Fruit fly (Drosophila melanogaster) whole organism, pupa: Measurements from ENCODE around the gene CSN8.

Experiments
- CG10348 ChIP-seq: fragments of 200-800 bp; sonication (Bioruptor generic); IDR thresholded peaks from 2 replicates; pipeline ENCODE4 v1.3.6; 2022; ENCODE audit warnings: missing biosample characterization, missing genetic modification characterization
- CG12605 ChIP-seq: fragments of 200-800 bp; sonication (Bioruptor generic); IDR thresholded peaks from 2 replicates; pipeline ENCODE4 v1.3.6; 2022; ENCODE audit warnings: missing biosample characterization, missing genetic modification characterization
- CG13204 ChIP-seq: fragments of 200-800 bp; sonication (Bioruptor generic); optimal IDR thresholded peaks from 2 replicates; lab custom pipeline; 2018; ENCODE audit warnings: missing biosample characterization, mild to moderate bottlenecking, missing genetic modification characterization, moderate library complexity
- CG14655 ChIP-seq: fragments of 200-800 bp; sonication (Bioruptor generic); optimal IDR thresholded peaks from 3 replicates; lab custom pipeline; 2017; ENCODE audit warnings: mild to moderate bottlenecking, missing biosample characterization, missing genetic modification reagents, missing genetic modification characterization
- CG15710 ChIP-seq: fragments of 200-800 bp; sonication (Bioruptor generic); optimal IDR thresholded peaks from 2 replicates; lab custom pipeline; 2018; ENCODE audit warnings: missing biosample characterization, mild to moderate bottlenecking, missing genetic modification characterization, moderate library complexity
- CG17806 ChIP-seq: fragments of 200-800 bp; sonication (Bioruptor generic); optimal IDR thresholded peaks from 2 replicates; lab custom pipeline; 2018; ENCODE audit warnings: missing biosample characterization, mild to moderate bottlenecking, missing genetic modification characterization, moderate library complexity
- CG32121 ChIP-seq: fragments of 200-800 bp; sonication (Bioruptor generic); IDR thresholded peaks from 2 replicates; pipeline ENCODE4 v1.3.6; 2022; ENCODE audit warnings: missing biosample characterization, missing genetic modification characterization
- CG34367 ChIP-seq: fragments of 200-800 bp; sonication (Bioruptor generic); optimal IDR thresholded peaks from 2 replicates; lab custom pipeline; 2018; ENCODE audit warnings: missing biosample characterization, mild to moderate bottlenecking, missing genetic modification characterization
- CG4496 ChIP-seq: fragments of 200-800 bp; sonication (Bioruptor generic); IDR thresholded peaks from 3 replicates; pipeline ENCODE4 v1.3.6; 2022; ENCODE audit warnings: missing biosample characterization, missing genetic modification characterization
- CG8159 ChIP-seq: fragments of 200-800 bp; sonication (Bioruptor generic); optimal IDR thresholded peaks from 3 replicates; lab custom pipeline; 2018; ENCODE audit warnings: missing biosample characterization, mild to moderate bottlenecking, missing genetic modification characterization, moderate library complexity
- CG8301 ChIP-seq: fragments of 200-800 bp; sonication (Bioruptor generic); optimal IDR thresholded peaks from 2 replicates; lab custom pipeline; 2018; ENCODE audit warnings: missing biosample characterization, mild to moderate bottlenecking, missing genetic modification characterization
- CG9948 ChIP-seq: fragments of 200-800 bp; sonication (Bioruptor generic); optimal IDR thresholded peaks from 2 replicates; lab custom pipeline; 2018; ENCODE audit warnings: missing biosample characterization, mild to moderate bottlenecking, missing genetic modification characterization, moderate library complexity
- D1 ChIP-seq: fragments of 200-800 bp; sonication (Bioruptor generic); optimal IDR thresholded peaks from 2 replicates; lab custom pipeline; 2018; ENCODE audit warnings: missing biosample characterization, mild to moderate bottlenecking, missing genetic modification characterization, moderate library complexity
- EcR ChIP-seq: fragments of 200-800 bp; sonication (Bioruptor generic); optimal IDR thresholded peaks from 3 replicates; lab custom pipeline; 2019; ENCODE audit warnings: missing biosample characterization, missing genetic modification characterization, mild to moderate bottlenecking, moderate library complexity, missing genetic modification reagents
- Ets98B ChIP-seq: fragments of 200-800 bp; sonication (Bioruptor generic); IDR thresholded peaks from 2 replicates; pipeline ENCODE4 v1.3.6; 2022; ENCODE audit warnings: missing biosample characterization, missing genetic modification characterization
- Pif1A ChIP-seq: fragments of 200-800 bp; sonication (Bioruptor generic); optimal IDR thresholded peaks from 3 replicates; lab custom pipeline; 2016; ENCODE audit warnings: missing biosample characterization, missing genetic modification characterization
- Pif1B ChIP-seq: fragments of 200-800 bp; sonication (Bioruptor generic); optimal IDR thresholded peaks from 3 replicates; lab custom pipeline; 2016; ENCODE audit warnings: missing biosample characterization, missing genetic modification characterization
- Snoo ChIP-seq: fragments of 200-800 bp; sonication (Bioruptor generic); optimal IDR thresholded peaks from 3 replicates; lab custom pipeline; 2017; ENCODE audit warnings: missing biosample characterization, mild to moderate bottlenecking, missing genetic modification characterization, inconsistent platforms
- fd96Ca ChIP-seq: fragments of 200-800 bp; sonication (Bioruptor generic); IDR thresholded peaks from 3 replicates; pipeline ENCODE4 v1.3.6; 2022; ENCODE audit warnings: missing biosample characterization, missing genetic modification characterization
- gl ChIP-seq: fragments of 200-800 bp; sonication (Bioruptor generic); optimal IDR thresholded peaks from 2 replicates; lab custom pipeline; 2018; ENCODE audit warnings: missing biosample characterization, mild to moderate bottlenecking, missing genetic modification characterization
- rn ChIP-seq: fragments of 200-800 bp; sonication (Bioruptor generic); IDR thresholded peaks from 2 replicates; pipeline ENCODE4 v1.3.6; 2022; ENCODE audit warnings: missing biosample characterization, missing genetic modification characterization

Gene CSN8

dm6 chr2L:8327783-8328327 lies 36.8 kb upstream of the CSN8 start:
- TF ChIP-seq CG10348, result no peak
- TF ChIP-seq D1, result no peak
- no peak for TF ChIP-seq Pif1B
- TF ChIP-seq CG4496 (GFP tag; lab: Robert Waterston, UW), result no peak
- no peak for TF ChIP-seq CG17806 (tag; lab: Kevin White, UChicago)
- TF ChIP-seq CG13204, result no peak
- no peak for TF ChIP-seq fd96Ca (GFP tag; lab: Robert Waterston, UW)
- TF ChIP-seq CG9948 (tag; lab: Kevin White, UChicago), result no peak
- no peak for TF ChIP-seq CG8301 (tag; lab: Kevin White, UChicago)
- no peak for TF ChIP-seq Snoo
- TF ChIP-seq CG32121, result no peak
- TF ChIP-seq rn (GFP tag; lab: Robert Waterston, UW), result no peak
- no peak for TF ChIP-seq Ets98B (GFP tag; lab: Robert Waterston, UW)
- no peak for TF ChIP-seq CG12605 (GFP tag; lab: Robert Waterston, UW)
- TF ChIP-seq CG8159 (tag; lab: Kevin White, UChicago), result no peak
- no peak for TF ChIP-seq EcR (GFP tag; lab: Kevin White, UChicago)
- no peak for TF ChIP-seq gl (tag; lab: Kevin White, UChicago)
- TF ChIP-seq, all 21 proteins: peak for 0

- TF ChIP-seq CG15710 (no peak), CG32121 (no peak), gl (tag; lab: Kevin White, UChicago) (no peak), rn (GFP tag; lab: Robert Waterston, UW) (no peak), EcR (GFP tag; lab: Kevin White, UChicago) (no peak), CG12605 (GFP tag; lab: Robert Waterston, UW) (no peak), Ets98B (GFP tag; lab: Robert Waterston, UW) (no peak), CG14655 (no peak), CG8301 (tag; lab: Kevin White, UChicago) (no peak), CG4496 (GFP tag; lab: Robert Waterston, UW) (no peak), D1 (no peak), Pif1A (GFP tag; lab: Kevin White, UChicago) (no peak), Snoo (no peak), fd96Ca (GFP tag; lab: Robert Waterston, UW) (no peak)
Observed at dm6 chr2L:8328526-8329097, 36.0 kb upstream of the CSN8 start.

- TF ChIP-seq EcR (GFP tag; lab: Kevin White, UChicago), result no peak
- TF ChIP-seq CG14655, result no peak
- no peak for TF ChIP-seq CG9948 (tag; lab: Kevin White, UChicago)
- no peak for TF ChIP-seq gl (tag; lab: Kevin White, UChicago)
- no peak for TF ChIP-seq CG4496 (GFP tag; lab: Robert Waterston, UW)
- TF ChIP-seq CG32121, result no peak
- TF ChIP-seq CG15710, result no peak
- no peak for TF ChIP-seq Pif1B
- no peak for TF ChIP-seq Ets98B (GFP tag; lab: Robert Waterston, UW)
- TF ChIP-seq CG10348, result no peak
- TF ChIP-seq CG13204, result no peak
- TF ChIP-seq CG34367 (tag; lab: Kevin White, UChicago), result no peak
- no peak for TF ChIP-seq D1
- no peak for TF ChIP-seq Snoo
- no peak for TF ChIP-seq CG17806 (tag; lab: Kevin White, UChicago)
Observed at dm6 chr2L:8333185-8333584, 31.5 kb upstream of the CSN8 start.

- TF ChIP-seq CG15710, result no peak
- TF ChIP-seq Ets98B (GFP tag; lab: Robert Waterston, UW), result no peak
- no peak for TF ChIP-seq gl (tag; lab: Kevin White, UChicago)
- TF ChIP-seq EcR (GFP tag; lab: Kevin White, UChicago), result no peak
- no peak for TF ChIP-seq CG34367 (tag; lab: Kevin White, UChicago)
Observed at dm6 chr2L:8333624-8334023, 31.0 kb upstream of the CSN8 start.

dm6 chr2L:8334705-8335104 lies 29.9 kb upstream of the CSN8 start:
- TF ChIP-seq CG17806 (tag; lab: Kevin White, UChicago) (no peak), CG13204 (no peak), EcR (GFP tag; lab: Kevin White, UChicago) (no peak), CG4496 (GFP tag; lab: Robert Waterston, UW) (peak; percentile 81), CG14655 (peak; percentile 6), Pif1A (GFP tag; lab: Kevin White, UChicago) (peak; percentile 11), Ets98B (GFP tag; lab: Robert Waterston, UW) (0 out of 2 replicates have a peak, but pooled peaks have one; percentile 9), CG8301 (tag; lab: Kevin White, UChicago) (no peak), CG34367 (tag; lab: Kevin White, UChicago) (peak; percentile 4), Pif1B (no peak)

dm6 chr2L:8338039-8338438 lies 26.6 kb upstream of the CSN8 start, which contains the start of gene witty:
TSS of gene witty (plus strand) at chr2L:8338287.
- TF ChIP-seq CG8301 (tag; lab: Kevin White, UChicago) (no peak), CG14655 (no peak), CG12605 (GFP tag; lab: Robert Waterston, UW) (no peak), CG34367 (tag; lab: Kevin White, UChicago) (no peak), CG13204 (no peak), gl (tag; lab: Kevin White, UChicago) (no peak)
